Fruit fly (Drosophila melanogaster): ENCODE measurements around the gene CG12994.

The CG12994 gene

DNA sequence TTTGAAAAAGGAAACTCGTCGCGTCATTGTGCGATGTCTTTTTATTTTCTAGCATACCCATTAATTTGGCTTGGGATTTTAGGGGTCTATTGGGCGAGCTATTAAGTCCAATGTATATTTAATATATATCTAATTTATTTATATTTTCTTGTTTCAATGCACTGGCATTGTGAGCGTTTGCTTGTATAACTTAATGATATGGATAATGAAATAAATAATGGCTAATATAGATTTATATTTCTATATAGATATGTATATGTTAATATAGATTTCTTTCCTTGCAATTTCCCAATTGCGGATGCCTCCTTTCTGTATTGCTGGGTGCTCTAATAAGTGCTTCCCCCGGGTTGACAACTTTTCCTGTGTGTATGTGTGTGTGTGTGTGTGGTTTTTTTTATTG, 27.8 kb upstream of the CG12994 start (continued):
- no peak for TF ChIP-seq ab (GFP tag; optimal IDR thresholded peaks at IDR 0.05)
- TF ChIP-seq CG8359 (GFP tag; optimal IDR thresholded peaks at IDR 0.05; ENCODE audit: borderline replicate concordance): peak; percentile 7
- no peak for TF ChIP-seq sr (GFP tag; IDR thresholded peaks at IDR 0.05)
- no peak for TF ChIP-seq CG12219 (GFP tag; optimal IDR thresholded peaks at IDR 0.05)
- no peak for TF ChIP-seq CG12236 (GFP tag; optimal IDR thresholded peaks at IDR 0.05)
- no peak for TF ChIP-seq tgo (GFP tag; IDR thresholded peaks at IDR 0.05)
- peak; percentile 55 for TF ChIP-seq CG10267 (tag; optimal IDR thresholded peaks at IDR 0.05)
- no peak for TF ChIP-seq CG4424 (GFP tag; optimal IDR thresholded peaks at IDR 0.05)
- TF ChIP-seq CG12391 (tag; optimal IDR thresholded peaks at IDR 0.05): peak; percentile 55
- no peak for TF ChIP-seq jumu (GFP tag; optimal IDR thresholded peaks at IDR 0.05)
- peak; percentile 3 for TF ChIP-seq CG1602 (GFP tag; optimal IDR thresholded peaks at IDR 0.05)
- no peak for TF ChIP-seq BEAF-32 (GFP tag; optimal IDR thresholded peaks at IDR 0.05)
- TF ChIP-seq CG31388 (GFP tag; optimal IDR thresholded peaks at IDR 0.05): no peak
- no peak for TF ChIP-seq Gsc (GFP tag; IDR thresholded peaks at IDR 0.05)
- no peak for TF ChIP-seq CG13287 (GFP tag; IDR thresholded peaks at IDR 0.05; ENCODE audit: partially characterized antibody)
- peak; percentile 26 for TF ChIP-seq CG15696 (tag; optimal IDR thresholded peaks at IDR 0.05)
- no peak for TF ChIP-seq hb (GFP tag; IDR thresholded peaks at IDR 0.05; ENCODE audit: partially characterized antibody)
- no peak for TF ChIP-seq Bdp1 (GFP tag; optimal IDR thresholded peaks at IDR 0.05)
- TF ChIP-seq GATAe (GFP tag; conservative IDR thresholded peaks at IDR 0.05): no peak
- no peak for TF ChIP-seq Mrtf (GFP tag; IDR thresholded peaks at IDR 0.05)
- TF ChIP-seq CG1832 (GFP tag; optimal IDR thresholded peaks at IDR 0.05): no peak
- no peak for TF ChIP-seq CG13894 (tag; optimal IDR thresholded peaks at IDR 0.05)
- TF ChIP-seq shn (GFP tag; optimal IDR thresholded peaks at IDR 0.05): no peak
- TF ChIP-seq gsb-n (tag; optimal IDR thresholded peaks at IDR 0.05): peak; percentile 34
- no peak for TF ChIP-seq tll (GFP tag; optimal IDR thresholded peaks at IDR 0.05)
- no peak for TF ChIP-seq rib (GFP tag; IDR thresholded peaks at IDR 0.05)
- no peak for TF ChIP-seq ATbp (GFP tag; optimal IDR thresholded peaks at IDR 0.05)
- no peak for TF ChIP-seq bbx (GFP tag; IDR thresholded peaks at IDR 0.05; ENCODE audit: partially characterized antibody)
- peak; percentile 53 for TF ChIP-seq CG17829 (tag; optimal IDR thresholded peaks at IDR 0.05)
- no peak for TF ChIP-seq esg (GFP tag; conservative IDR thresholded peaks at IDR 0.05)
- TF ChIP-seq crol (GFP tag; IDR thresholded peaks at IDR 0.05): no peak
- TF ChIP-seq maf-S (GFP tag; optimal IDR thresholded peaks at IDR 0.05): no peak
- peak; percentile 65 for TF ChIP-seq gem (tag; optimal IDR thresholded peaks at IDR 0.05)
- TF ChIP-seq CG2678 (tag; optimal IDR thresholded peaks at IDR 0.05): peak; percentile 46
- TF ChIP-seq Antp (GFP tag; optimal IDR thresholded peaks at IDR 0.05): no peak
- no peak for TF ChIP-seq corto (GFP tag; optimal IDR thresholded peaks at IDR 0.05)
- no peak for TF ChIP-seq dm (GFP tag; optimal IDR thresholded peaks at IDR 0.05)
- TF ChIP-seq fd96Cb (tag; optimal IDR thresholded peaks at IDR 0.05): peak; percentile 50
- no peak for TF ChIP-seq CG7745 (tag; optimal IDR thresholded peaks at IDR 0.05)
- no peak for TF ChIP-seq Xbp1 (GFP tag; optimal IDR thresholded peaks at IDR 0.05)
- TF ChIP-seq trem (tag; optimal IDR thresholded peaks at IDR 0.05): peak; percentile 46
- TF ChIP-seq Gug (GFP tag; IDR thresholded peaks at IDR 0.05): no peak
- no peak for TF ChIP-seq CG3726 (GFP tag; IDR thresholded peaks at IDR 0.05)
- TF ChIP-seq CG30431 (GFP tag; optimal IDR thresholded peaks at IDR 0.05): peak; percentile 39
- TF ChIP-seq CG15514 (GFP tag; optimal IDR thresholded peaks at IDR 0.05): no peak
- TF ChIP-seq zfh1 (GFP tag; IDR thresholded peaks at IDR 0.05): no peak
- no peak for TF ChIP-seq CG18011 (GFP tag; optimal IDR thresholded peaks at IDR 0.05)
- no peak for TF ChIP-seq CG7271 (tag; optimal IDR thresholded peaks at IDR 0.05)
- no peak for TF ChIP-seq mld (GFP tag; IDR thresholded peaks at IDR 0.05; ENCODE audit: partially characterized antibody)
- peak; percentile 54 for TF ChIP-seq CG14710 (tag; optimal IDR thresholded peaks at IDR 0.05)
- TF ChIP-seq B-H1 (GFP tag; IDR thresholded peaks at IDR 0.05): no peak
